Worm (Caenorhabditis elegans): Measurements from ENCODE around the gene F40H3.3.

F40H3.3 gene

DNA sequence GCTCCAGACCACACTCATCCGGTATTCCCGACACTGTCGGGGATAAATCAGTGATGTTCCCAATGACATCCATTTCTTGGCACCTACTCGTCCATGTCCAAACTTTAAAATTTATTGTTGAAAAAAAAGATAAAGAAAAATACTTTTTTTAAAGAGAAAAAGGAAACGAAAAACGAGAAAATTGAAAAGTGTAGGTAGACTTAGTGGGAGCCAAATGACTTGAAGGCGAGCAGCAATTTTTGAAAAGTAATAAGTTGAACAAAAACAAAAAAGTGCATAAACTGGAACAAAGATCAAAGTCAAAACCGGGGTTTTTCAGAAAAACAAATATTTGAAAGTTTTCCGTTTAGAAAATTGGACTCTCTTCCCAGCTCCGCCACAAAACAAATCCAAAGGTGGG is 36.8 kb downstream of the F40H3.3 start, which contains the start of gene daf-37:
Gene daf-37 (minus strand): TSS at position 101 of the 400 bp plus-strand sequence.
- TF ChIP-seq mec-3 (tag; optimal IDR thresholded peaks at IDR 0.05; ENCODE audit: borderline replicate concordance) (no peak), ets-4 (tag; optimal IDR thresholded peaks at IDR 0.05) (no peak), Y22D7AL.16 (tag; optimal IDR thresholded peaks at IDR 0.05) (no peak), hlh-6 (tag; optimal IDR thresholded peaks at IDR 0.05) (no peak)

- TF ChIP-seq pag-3 (tag; optimal IDR thresholded peaks at IDR 0.05; ENCODE audit: borderline replicate concordance) (no peak), C08G9.2 (tag; optimal IDR thresholded peaks at IDR 0.05) (no peak), sdc-2 (tag; optimal IDR thresholded peaks at IDR 0.05) (no peak), pax-1 (tag; optimal IDR thresholded peaks at IDR 0.05) (no peak), syd-9 (tag; optimal IDR thresholded peaks at IDR 0.05) (no peak), Y22D7AL.16 (tag; optimal IDR thresholded peaks at IDR 0.05) (no peak), elt-4 (tag; optimal IDR thresholded peaks at IDR 0.05) (no peak), pqm-1 (tag; optimal IDR thresholded peaks at IDR 0.05) (no peak), gmeb-2 (tag; optimal IDR thresholded peaks at IDR 0.05) (no peak), elt-2 (tag; optimal IDR thresholded peaks at IDR 0.05) (no peak), ttx-3 (tag; optimal IDR thresholded peaks at IDR 0.05) (no peak), unc-55 (GFP tag; optimal IDR thresholded peaks at IDR 0.05) (no peak), ceh-30 (tag; optimal IDR thresholded peaks at IDR 0.05) (no peak)
Observed at ce11 chrII:6219346-6219745, 48.0 kb downstream of the F40H3.3 start, which contains the start of gene mks-2. Gene mks-2, minus strand, starts transcription at chrII:6219446.

DNA sequence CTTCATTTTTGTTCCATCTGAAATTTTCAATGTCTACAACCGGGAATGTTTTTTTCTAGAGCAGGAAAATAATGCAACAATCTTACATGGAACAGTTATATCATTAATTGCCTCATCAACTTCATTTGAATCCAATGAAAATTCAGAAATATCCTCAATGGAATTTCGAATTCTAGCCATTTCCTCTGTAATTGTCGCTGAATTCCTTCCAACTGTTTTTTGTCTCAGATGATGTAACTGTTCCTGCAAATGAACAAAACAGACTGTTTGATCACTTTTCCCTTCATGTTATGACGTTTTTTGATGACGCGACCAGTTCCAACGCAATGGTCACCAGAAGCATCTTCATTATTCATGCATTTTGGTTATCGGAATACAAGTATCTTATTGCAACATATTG is 50.2 kb downstream of the F40H3.3 start:
- TF ChIP-seq ceh-30 (tag; optimal IDR thresholded peaks at IDR 0.05) (no peak), ceh-2 (tag; optimal IDR thresholded peaks at IDR 0.05) (no peak), fkh-10 (GFP tag; optimal IDR thresholded peaks at IDR 0.05) (no peak), pha-2 (tag; optimal IDR thresholded peaks at IDR 0.05) (no peak), fkh-6 (tag; optimal IDR thresholded peaks at IDR 0.05) (no peak), che-1 (tag; optimal IDR thresholded peaks at IDR 0.05) (no peak), ama-1 (optimal IDR thresholded peaks at IDR 0.05) (no peak), npax-4 (tag; optimal IDR thresholded peaks at IDR 0.05) (no peak), sox-4 (tag; optimal IDR thresholded peaks at IDR 0.05) (no peak), ceh-19 (GFP tag; optimal IDR thresholded peaks at IDR 0.05) (no peak), K02D7.2 (tag; optimal IDR thresholded peaks at IDR 0.05) (no peak), ztf-16 (tag; optimal IDR thresholded peaks at IDR 0.05) (no peak), C08G9.2 (tag; optimal IDR thresholded peaks at IDR 0.05) (no peak), pqm-1 (tag; optimal IDR thresholded peaks at IDR 0.05) (no peak), nhr-232 (tag; optimal IDR thresholded peaks at IDR 0.05) (no peak), ttx-3 (tag; optimal IDR thresholded peaks at IDR 0.05) (no peak), ref-2 (tag; optimal IDR thresholded peaks at IDR 0.05) (no peak), pag-3 (tag; optimal IDR thresholded peaks at IDR 0.05; ENCODE audit: borderline replicate concordance) (no peak)

DNA sequence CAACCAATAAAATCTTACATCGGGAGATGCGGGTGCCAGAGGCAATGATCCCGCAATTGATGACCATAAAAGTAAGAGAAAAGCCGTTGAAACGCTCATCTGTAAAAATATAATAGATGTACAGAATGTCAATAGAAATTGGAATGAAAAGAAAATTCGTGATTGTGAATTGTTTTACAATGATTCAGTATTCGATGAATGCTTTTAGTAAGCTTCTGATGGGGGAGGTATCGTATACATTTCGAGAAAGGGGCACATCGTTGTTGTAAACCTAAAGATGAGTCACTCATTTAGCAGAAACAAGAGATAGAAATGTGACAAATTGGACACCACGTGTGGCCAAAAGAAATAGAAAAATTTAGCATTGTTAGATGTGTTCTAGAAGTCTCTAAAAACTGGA is 51.3 kb downstream of the F40H3.3 start, which contains the start of gene C30B5.6:
Gene C30B5.6 (minus strand): TSS at position 101 of the 400 bp plus-strand sequence.
- no peak for TF ChIP-seq dve-1 (tag; optimal IDR thresholded peaks at IDR 0.05)
- TF ChIP-seq npax-4 (tag; optimal IDR thresholded peaks at IDR 0.05): no peak
- no peak for TF ChIP-seq ceh-22 (tag; optimal IDR thresholded peaks at IDR 0.05)
- TF ChIP-seq sox-2 (GFP tag; IDR thresholded peaks at IDR 0.05): no peak
- no peak for TF ChIP-seq pha-2 (tag; optimal IDR thresholded peaks at IDR 0.05)
- no peak for TF ChIP-seq Y22D7AL.16 (tag; optimal IDR thresholded peaks at IDR 0.05)
- no peak for TF ChIP-seq lin-11 (tag; optimal IDR thresholded peaks at IDR 0.05)
- no peak for TF ChIP-seq hlh-6 (tag; optimal IDR thresholded peaks at IDR 0.05)
- TF ChIP-seq ttx-3 (tag; optimal IDR thresholded peaks at IDR 0.05): no peak
- no peak for TF ChIP-seq ceh-30 (tag; optimal IDR thresholded peaks at IDR 0.05)
